Worm (Caenorhabditis elegans) whole organism, late embryonic: ENCODE data around the gene alh-11.

ENCODE experiments used
- K02D7.2 ChIP-seq: sonication (generic microtip); optimal IDR thresholded peaks from 2 replicates; lab custom pipeline; 2017; ENCODE audit warnings: mild to moderate bottlenecking, missing genetic modification characterization, missing compliant biosample characterization
- T23F11.4 ChIP-seq: fragments of 200-800 bp; sonication (Bioruptor generic); optimal IDR thresholded peaks from 2 replicates; lab custom pipeline; 2018; ENCODE audit warnings: mild to moderate bottlenecking, missing genetic modification characterization, missing compliant biosample characterization
- ceh-14 ChIP-seq: sonication (generic microtip); optimal IDR thresholded peaks from 2 replicates; lab custom pipeline; 2016; ENCODE audit warnings: missing genotype, missing genetic modification characterization, missing compliant biosample characterization
- ceh-18 ChIP-seq: sonication (generic microtip); optimal IDR thresholded peaks from 2 replicates; lab custom pipeline; 2016; ENCODE audit warnings: missing genetic modification characterization, missing compliant biosample characterization
- ceh-2 ChIP-seq: sonication (generic microtip); optimal IDR thresholded peaks from 2 replicates; lab custom pipeline; 2016; ENCODE audit warnings: missing genotype, missing genetic modification characterization, missing compliant biosample characterization
- ceh-24 ChIP-seq: sonication (generic microtip); optimal IDR thresholded peaks from 2 replicates; lab custom pipeline; 2016; ENCODE audit warnings: mild to moderate bottlenecking, missing genetic modification characterization, missing compliant biosample characterization
- ceh-30 ChIP-seq: fragments of 150-350 bp; optimal IDR thresholded peaks from 2 replicates; lab custom pipeline; 2014; ENCODE audit warnings: missing biosample characterization, missing genetic modification characterization
- ceh-31 ChIP-seq: sonication (generic microtip); optimal IDR thresholded peaks from 2 replicates; lab custom pipeline; 2016; ENCODE audit warnings: missing genetic modification characterization, missing compliant biosample characterization
- ceh-34 ChIP-seq: sonication (generic microtip); optimal IDR thresholded peaks from 2 replicates; lab custom pipeline; 2016; ENCODE audit warnings: mild to moderate bottlenecking, missing genetic modification characterization, missing compliant biosample characterization
- ceh-48 ChIP-seq: sonication (generic microtip); optimal IDR thresholded peaks from 2 replicates; lab custom pipeline; 2016; ENCODE audit warnings: missing genetic modification characterization, inconsistent platforms, missing compliant biosample characterization
- ceh-6 ChIP-seq: fragments of 200-800 bp; sonication (Bioruptor generic); optimal IDR thresholded peaks from 2 replicates; lab custom pipeline; 2018; ENCODE audit warnings: mild to moderate bottlenecking, missing genetic modification characterization, missing compliant biosample characterization
- che-1 ChIP-seq: sonication (generic microtip); optimal IDR thresholded peaks from 2 replicates; lab custom pipeline; 2016; ENCODE audit warnings: mild to moderate bottlenecking, missing genetic modification characterization, missing compliant biosample characterization
- elt-2 ChIP-seq: sonication (generic microtip); optimal IDR thresholded peaks from 2 replicates; lab custom pipeline; 2016; ENCODE audit warnings: missing genetic modification reagents, missing genetic modification characterization, missing compliant biosample characterization
- ets-4 ChIP-seq: sonication (generic microtip); optimal IDR thresholded peaks from 2 replicates; lab custom pipeline; 2016; ENCODE audit warnings: missing genetic modification characterization, missing compliant biosample characterization
- fkh-6 ChIP-seq: sonication (generic microtip); optimal IDR thresholded peaks from 2 replicates; lab custom pipeline; 2016; ENCODE audit warnings: missing genetic modification characterization, missing compliant biosample characterization
- hlh-13 ChIP-seq: fragments of 200-800 bp; sonication (Bioruptor generic); optimal IDR thresholded peaks from 2 replicates; lab custom pipeline; 2018; ENCODE audit warnings: mild to moderate bottlenecking, missing genetic modification characterization, missing compliant biosample characterization
- hlh-15 ChIP-seq: sonication (generic microtip); optimal IDR thresholded peaks from 2 replicates; lab custom pipeline; 2016; ENCODE audit warnings: missing genetic modification characterization, missing compliant biosample characterization
- hlh-30 ChIP-seq: sonication (generic microtip); optimal IDR thresholded peaks from 2 replicates; lab custom pipeline; 2017; ENCODE audit warnings: antibody characterized with exemption, missing genetic modification characterization, missing compliant biosample characterization; ENCODE audit not compliant: insufficient read depth
- hlh-6 ChIP-seq: sonication (generic microtip); optimal IDR thresholded peaks from 2 replicates; lab custom pipeline; 2016; ENCODE audit warnings: missing genotype, missing genetic modification characterization, missing compliant biosample characterization
- lim-6 ChIP-seq: sonication (generic microtip); optimal IDR thresholded peaks from 2 replicates; lab custom pipeline; 2016; ENCODE audit warnings: missing genetic modification characterization, missing compliant biosample characterization
- lin-11 ChIP-seq: fragments of 200-800 bp; sonication (Bioruptor generic); optimal IDR thresholded peaks from 2 replicates; lab custom pipeline; 2018; ENCODE audit warnings: mild to moderate bottlenecking, missing genetic modification characterization, missing compliant biosample characterization
- nfya-1 ChIP-seq: sonication (generic microtip); optimal IDR thresholded peaks from 2 replicates; lab custom pipeline; 2017; ENCODE audit warnings: missing genetic modification characterization, mild to moderate bottlenecking, missing compliant biosample characterization, antibody characterized with exemption, moderate library complexity
- nhr-11 ChIP-seq: fragments of 150-350 bp; optimal IDR thresholded peaks from 2 replicates; lab custom pipeline; 2014; ENCODE audit warnings: missing biosample characterization, missing genetic modification characterization
- odd-2 ChIP-seq: sonication (generic microtip); optimal IDR thresholded peaks from 2 replicates; lab custom pipeline; 2017; ENCODE audit warnings: antibody characterized with exemption, mild to moderate bottlenecking, missing genetic modification characterization, missing compliant biosample characterization
- pag-3 ChIP-seq: sonication (generic microtip); optimal IDR thresholded peaks from 2 replicates; lab custom pipeline; 2016; ENCODE audit warnings: missing compliant biosample characterization, missing genetic modification characterization, borderline replicate concordance
- pax-1 ChIP-seq: fragments of 150-350 bp; optimal IDR thresholded peaks from 2 replicates; lab custom pipeline; 2014; ENCODE audit warnings: missing biosample characterization, missing genetic modification characterization
- pros-1 ChIP-seq: fragments of 150-350 bp; optimal IDR thresholded peaks from 2 replicates; lab custom pipeline; 2014; ENCODE audit warnings: missing biosample characterization, missing genetic modification reagents, missing genetic modification characterization
- sox-4 ChIP-seq: sonication (generic microtip); optimal IDR thresholded peaks from 2 replicates; lab custom pipeline; 2017; ENCODE audit warnings: mild to moderate bottlenecking, missing genetic modification characterization, inconsistent platforms, missing compliant biosample characterization
- tbx-2 ChIP-seq: sonication (generic microtip); optimal IDR thresholded peaks from 2 replicates; lab custom pipeline; 2016; ENCODE audit warnings: missing genetic modification characterization, missing compliant biosample characterization
- ttx-3 ChIP-seq: sonication (generic microtip); optimal IDR thresholded peaks from 2 replicates; lab custom pipeline; 2016; ENCODE audit warnings: missing genetic modification reagents, missing genetic modification characterization, missing compliant biosample characterization
- unc-42 ChIP-seq: sonication (generic microtip); optimal IDR thresholded peaks from 2 replicates; lab custom pipeline; 2016; ENCODE audit warnings: missing genotype, missing genetic modification characterization, missing compliant biosample characterization
- zip-5 ChIP-seq: sonication (generic microtip); optimal IDR thresholded peaks from 2 replicates; lab custom pipeline; 2016; ENCODE audit warnings: missing genetic modification characterization, missing compliant biosample characterization
- ztf-16 ChIP-seq: sonication (generic microtip); optimal IDR thresholded peaks from 2 replicates; lab custom pipeline; 2017; ENCODE audit warnings: missing genetic modification characterization, missing compliant biosample characterization

The alh-11 gene

ce11 chrIII:794984-795596 is 16.4 kb upstream of the alh-11 start, which contains the start of gene trpp-11:
TSS of gene trpp-11 (plus strand) at chrIII:795136.
- no peak for TF ChIP-seq hlh-13 (GFP tag; lab: Kevin White, UChicago)
- no peak for TF ChIP-seq ceh-14 (tag; lab: Kevin White, UChicago)
- no peak for TF ChIP-seq T23F11.4
- no peak for TF ChIP-seq ceh-24 (tag; lab: Kevin White, UChicago)
- no peak for TF ChIP-seq ceh-6 (GFP tag; lab: Kevin White, UChicago)
- no peak for TF ChIP-seq odd-2 (tag; lab: Kevin White, UChicago)
- TF ChIP-seq ceh-30 (tag; lab: Kevin White, UChicago), result no peak
- no peak for TF ChIP-seq fkh-6 (tag; lab: Kevin White, UChicago)
- no peak for TF ChIP-seq zip-5
- no peak for TF ChIP-seq ets-4 (tag; lab: Kevin White, UChicago)
- no peak for TF ChIP-seq pag-3 (tag; lab: Kevin White, UChicago)
- TF ChIP-seq K02D7.2 (tag; lab: Kevin White, UChicago), result no peak
- no peak for TF ChIP-seq che-1
- no peak for TF ChIP-seq ttx-3 (tag; lab: Kevin White, UChicago)
- TF ChIP-seq nhr-11 (tag; lab: Kevin White, UChicago), result no peak

DNA sequence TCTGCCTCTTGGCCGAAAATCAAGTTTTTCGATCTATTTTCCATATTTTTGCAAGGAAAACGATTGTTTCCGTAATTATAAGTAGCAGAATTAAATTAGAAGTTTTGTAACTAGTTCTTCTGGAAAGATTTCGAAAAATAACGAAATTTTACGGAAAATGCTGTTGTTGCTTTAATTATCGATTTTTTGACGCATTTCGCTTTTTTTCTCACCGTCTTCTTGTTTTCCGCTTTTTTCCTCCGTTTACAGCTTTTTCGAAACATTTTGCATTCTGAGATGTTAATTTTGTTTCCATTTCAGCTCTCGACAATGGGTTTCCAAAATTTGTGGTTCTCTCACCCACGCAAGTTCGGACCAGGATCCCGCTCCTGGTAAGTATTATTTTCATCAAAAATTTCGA is 15.3 kb upstream of the alh-11 start, which contains the start of gene rps-29:
TSS of gene rps-29 (plus strand) at position 301 of the 400 bp plus-strand sequence.
- TF ChIP-seq ceh-48 (tag; lab: Kevin White, UChicago) (peak; percentile 30), fkh-6 (tag; lab: Kevin White, UChicago) (no peak)

- TF ChIP-seq elt-2 (tag; lab: Kevin White, UChicago) (peak; percentile 38), ttx-3 (tag; lab: Kevin White, UChicago) (no peak), sox-4 (tag; lab: Kevin White, UChicago) (no peak), unc-42 (tag; lab: Kevin White, UChicago) (peak; percentile 31), pros-1 (tag; lab: Kevin White, UChicago) (peak; percentile 8), hlh-6 (tag; lab: Kevin White, UChicago) (no peak), ceh-34 (no peak), nfya-1 (tag; lab: Kevin White, UChicago) (peak; percentile 87), pax-1 (tag; lab: Kevin White, UChicago) (peak; percentile 19), hlh-30 (tag; lab: Kevin White, UChicago) (peak; percentile 65), ceh-31 (peak; percentile 59), ceh-2 (tag; lab: Kevin White, UChicago) (peak; percentile 17), tbx-2 (tag; lab: Kevin White, UChicago) (peak; percentile 16), ets-4 (tag; lab: Kevin White, UChicago) (no peak), ceh-18 (peak; percentile 17)
These were observed 14.9 kb upstream of the alh-11 start, which contains the start of gene snt-2 for ce11 chrIII:793595-793994. TSS of gene snt-2 (minus strand) at chrIII:793733.

DNA sequence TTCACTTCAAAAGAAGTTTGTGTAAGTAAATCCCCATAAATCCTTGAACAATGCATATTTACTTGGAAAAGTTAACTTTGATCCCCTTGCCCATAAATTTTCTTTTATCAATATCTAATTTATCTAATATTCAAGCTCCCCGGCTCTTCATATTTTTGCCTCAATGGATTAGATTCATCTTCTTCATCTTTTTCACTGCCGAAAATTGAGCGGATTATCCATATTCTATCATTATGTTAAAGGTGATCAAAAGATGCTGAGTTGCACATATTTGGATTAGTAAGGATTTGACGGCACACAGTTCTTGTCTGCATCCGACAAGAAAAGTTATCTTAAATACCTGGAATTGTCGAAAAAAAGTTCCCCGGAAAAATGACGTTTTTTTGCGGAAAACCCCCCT is 11.9 kb upstream of the alh-11 start:
- no peak for TF ChIP-seq pax-1 (tag; lab: Kevin White, UChicago)
- no peak for TF ChIP-seq lin-11 (tag; lab: Kevin White, UChicago)
- no peak for TF ChIP-seq lim-6 (tag; lab: Kevin White, UChicago)
- TF ChIP-seq ceh-24 (tag; lab: Kevin White, UChicago), result no peak
- no peak for TF ChIP-seq nfya-1 (tag; lab: Kevin White, UChicago)
- TF ChIP-seq fkh-6 (tag; lab: Kevin White, UChicago), result no peak
- no peak for TF ChIP-seq K02D7.2 (tag; lab: Kevin White, UChicago)
- no peak for TF ChIP-seq tbx-2 (tag; lab: Kevin White, UChicago)
- no peak for TF ChIP-seq hlh-13 (GFP tag; lab: Kevin White, UChicago)
- TF ChIP-seq hlh-15 (tag; lab: Kevin White, UChicago), result no peak
- TF ChIP-seq ceh-30 (tag; lab: Kevin White, UChicago), result no peak
- TF ChIP-seq ztf-16 (tag; lab: Kevin White, UChicago), result no peak
